Fruit fly (Drosophila melanogaster) whole organism, embryonic: ENCODE results near the gene CG1764.

Experiments
- Blimp-1 ChIP-seq: fragments of 200-800 bp; sonication (Bioruptor generic); optimal IDR thresholded peaks from 3 replicates; lab custom pipeline; 2018; ENCODE audit warnings: missing biosample characterization, missing genetic modification characterization, mild to moderate bottlenecking, moderate library complexity, missing genetic modification reagents
- Bteb2 ChIP-seq: fragments of 200-800 bp; sonication (Bioruptor generic); optimal IDR thresholded peaks from 2 replicates; lab custom pipeline; 2016; ENCODE audit warnings: missing biosample characterization, missing genetic modification characterization
- CG10209 ChIP-seq: fragments of 200-800 bp; sonication (Bioruptor generic); optimal IDR thresholded peaks from 3 replicates; lab custom pipeline; 2017; ENCODE audit warnings: missing biosample characterization, mild to moderate bottlenecking, missing genetic modification characterization, missing genetic modification reagents
- CG11504 ChIP-seq: fragments of 200-800 bp; sonication (Bioruptor generic); optimal IDR thresholded peaks from 3 replicates; lab custom pipeline; 2019; ENCODE audit warnings: missing biosample characterization, mild to moderate bottlenecking, missing genetic modification characterization, moderate library complexity
- CG11560 ChIP-seq: fragments of 200-800 bp; sonication (Bioruptor generic); IDR thresholded peaks from 3 replicates; pipeline ENCODE4 v1.3.6; 2022; ENCODE audit warnings: missing biosample characterization, missing genetic modification characterization
- CG12769 ChIP-seq: fragments of 200-800 bp; sonication (Bioruptor generic); optimal IDR thresholded peaks from 2 replicates; lab custom pipeline; 2019; ENCODE audit warnings: missing biosample characterization, mild to moderate bottlenecking, missing genetic modification characterization, moderate library complexity
- CG13287 ChIP-seq: fragments of 200-800 bp; sonication (Bioruptor generic); IDR thresholded peaks from 2 replicates; pipeline ENCODE4 v1.3.6; 2022; ENCODE audit warnings: missing biosample characterization, missing genetic modification characterization; ENCODE audit not compliant: partially characterized antibody
- CG15601 ChIP-seq: fragments of 200-800 bp; sonication (Bioruptor generic); optimal IDR thresholded peaks from 3 replicates; lab custom pipeline; 2019; ENCODE audit warnings: missing biosample characterization, mild to moderate bottlenecking, missing genetic modification characterization, moderate library complexity
- CG16779 ChIP-seq: fragments of 200-800 bp; sonication (Bioruptor generic); IDR thresholded peaks from 2 replicates; pipeline ENCODE4 v1.3.6; 2022; ENCODE audit warnings: missing biosample characterization, missing genetic modification characterization
- CG17385 ChIP-seq: fragments of 200-800 bp; sonication (Bioruptor generic); optimal IDR thresholded peaks from 3 replicates; lab custom pipeline; 2018; ENCODE audit warnings: missing biosample characterization, mild to moderate bottlenecking, missing genetic modification characterization
- CG17568 ChIP-seq: fragments of 200-800 bp; sonication (Bioruptor generic); optimal IDR thresholded peaks from 2 replicates; lab custom pipeline; 2018; ENCODE audit warnings: missing biosample characterization, mild to moderate bottlenecking, missing genetic modification characterization, moderate library complexity
- CG18262 ChIP-seq: fragments of 200-800 bp; optimal IDR thresholded peaks from 3 replicates; lab custom pipeline; 2019; ENCODE audit warnings: missing biosample characterization, mild to moderate bottlenecking, missing genetic modification characterization, moderate library complexity
- CG2116 ChIP-seq: fragments of 200-800 bp; sonication (Bioruptor generic); optimal IDR thresholded peaks from 3 replicates; lab custom pipeline; 2018; ENCODE audit warnings: missing biosample characterization, mild to moderate bottlenecking, missing genetic modification characterization
- CG2120 ChIP-seq: fragments of 200-800 bp; sonication (Bioruptor generic); optimal IDR thresholded peaks from 3 replicates; lab custom pipeline; 2016; ENCODE audit warnings: missing biosample characterization, missing genetic modification characterization
- CG3407 ChIP-seq: fragments of 200-800 bp; sonication (Bioruptor generic); optimal IDR thresholded peaks from 2 replicates; lab custom pipeline; 2018; ENCODE audit warnings: missing biosample characterization, mild to moderate bottlenecking, missing genetic modification characterization
- CG3726 ChIP-seq: fragments of 200-800 bp; sonication (Bioruptor generic); IDR thresholded peaks from 3 replicates; pipeline ENCODE4, ENCODE4 v1.3.6; 2022; ENCODE audit warnings: missing biosample characterization, missing genetic modification characterization
- CG42726 ChIP-seq: fragments of 200-800 bp; sonication (Bioruptor generic); IDR thresholded peaks from 2 replicates; pipeline ENCODE4 v1.3.6; 2022; ENCODE audit warnings: missing biosample characterization, missing genetic modification characterization; ENCODE audit not compliant: partially characterized antibody
- CG4360 ChIP-seq: fragments of 200-800 bp; sonication (Bioruptor generic); IDR thresholded peaks from 2 replicates; pipeline ENCODE4 v1.3.6; 2022; ENCODE audit warnings: missing biosample characterization, missing genetic modification characterization
- CG7928 ChIP-seq: fragments of 200-800 bp; sonication (Bioruptor generic); optimal IDR thresholded peaks from 2 replicates; lab custom pipeline; 2017; ENCODE audit warnings: missing biosample characterization, mild to moderate bottlenecking, missing genetic modification characterization
- Dp ChIP-seq: fragments of 200-800 bp; sonication (Bioruptor generic); optimal IDR thresholded peaks from 2 replicates; lab custom pipeline; 2018; ENCODE audit warnings: missing biosample characterization, mild to moderate bottlenecking, missing genetic modification characterization, moderate library complexity
- Gug ChIP-seq: fragments of 200-800 bp; sonication (Bioruptor generic); IDR thresholded peaks from 4 replicates; pipeline ENCODE4 v1.3.6; 2022; ENCODE audit warnings: missing biosample characterization, missing genetic modification characterization
- HLHmδ ChIP-seq: fragments of 200-800 bp; sonication (Bioruptor generic); optimal IDR thresholded peaks from 2 replicates; lab custom pipeline; 2018; ENCODE audit warnings: missing biosample characterization, mild to moderate bottlenecking, missing genetic modification characterization, moderate library complexity
- Hsf ChIP-seq: fragments of 200-800 bp; sonication (Bioruptor generic); optimal IDR thresholded peaks from 3 replicates; lab custom pipeline; 2016; ENCODE audit warnings: missing biosample characterization, missing genetic modification characterization
- Med ChIP-seq: fragments of 200-800 bp; sonication (Bioruptor generic); peaks from one replicate; lab custom pipeline; 2016; ENCODE audit warnings: missing biosample characterization, missing genetic modification characterization, mild to moderate bottlenecking, inconsistent platforms, moderate library complexity
- Meics ChIP-seq: fragments of 200-800 bp; sonication (Bioruptor generic); optimal IDR thresholded peaks from 2 replicates; lab custom pipeline; 2017; ENCODE audit warnings: missing biosample characterization, mild to moderate bottlenecking, missing genetic modification characterization
- NFAT ChIP-seq: fragments of 200-800 bp; sonication (Bioruptor generic); IDR thresholded peaks from 2 replicates; pipeline ENCODE4 v1.3.6; 2022; ENCODE audit warnings: missing biosample characterization, missing genetic modification characterization
- Oli ChIP-seq: fragments of 200-800 bp; sonication (Bioruptor generic); optimal IDR thresholded peaks from 2 replicates; lab custom pipeline; 2018; ENCODE audit warnings: missing biosample characterization, mild to moderate bottlenecking, missing genetic modification characterization, moderate library complexity
- Six4 ChIP-seq: fragments of 200-800 bp; sonication (Bioruptor generic); optimal IDR thresholded peaks from 2 replicates; lab custom pipeline; 2016; ENCODE audit warnings: missing biosample characterization, missing genetic modification characterization
- amos ChIP-seq: fragments of 200-800 bp; sonication (Bioruptor generic); IDR thresholded peaks from 2 replicates; pipeline ENCODE4 v1.3.6; 2022; ENCODE audit warnings: missing biosample characterization, missing genetic modification characterization; ENCODE audit not compliant: partially characterized antibody
- cas ChIP-seq: fragments of 200-800 bp; sonication (Bioruptor generic); IDR thresholded peaks from 2 replicates; pipeline ENCODE4 v1.3.6; 2022; ENCODE audit warnings: missing biosample characterization, missing genetic modification characterization
- chinmo ChIP-seq: fragments of 200-800 bp; sonication (Bioruptor generic); IDR thresholded peaks from 4 replicates; pipeline ENCODE4 v1.3.6; 2022; ENCODE audit warnings: missing biosample characterization, missing genetic modification characterization; ENCODE audit not compliant: partially characterized antibody
- ci ChIP-seq: fragments of 200-800 bp; sonication (Bioruptor generic); IDR thresholded peaks from 3 replicates; pipeline ENCODE4 v1.3.6; 2022; ENCODE audit warnings: missing biosample characterization, missing genetic modification characterization
- dati ChIP-seq: fragments of 200-800 bp; sonication (Bioruptor generic); IDR thresholded peaks from 2 replicates; pipeline ENCODE4 v1.3.6; 2022; ENCODE audit warnings: missing biosample characterization, missing genetic modification characterization
- eyg ChIP-seq: fragments of 200-800 bp; sonication (Bioruptor generic); optimal IDR thresholded peaks from 3 replicates; lab custom pipeline; 2016; ENCODE audit warnings: missing biosample characterization, missing genetic modification characterization
- her ChIP-seq: fragments of 200-800 bp; sonication (Bioruptor generic); optimal IDR thresholded peaks from 2 replicates; lab custom pipeline; 2016; ENCODE audit warnings: missing biosample characterization, missing genetic modification characterization
- kah ChIP-seq: fragments of 200-800 bp; sonication (Bioruptor generic); optimal IDR thresholded peaks from 2 replicates; lab custom pipeline; 2018; ENCODE audit warnings: missing biosample characterization, mild to moderate bottlenecking, missing genetic modification characterization
- lab ChIP-seq: fragments of 200-800 bp; sonication (Bioruptor generic); optimal IDR thresholded peaks from 3 replicates; lab custom pipeline; 2017; ENCODE audit warnings: missing biosample characterization, missing genetic modification characterization, mild to moderate bottlenecking, moderate library complexity, missing genetic modification reagents
- lola ChIP-seq, 3 experiments: fragments of >200 bp in 2 of 3; fragments of 200-800 bp in 1 of 3; sonication (Bioruptor generic) in 1 of 3; optimal IDR thresholded peaks; 2 replicates each; lab custom pipeline; 2017 to 2019; ENCODE audit warnings: missing biosample characterization in 3 of 3, missing genetic modification characterization in 3 of 3, mild to moderate bottlenecking in 1 of 3, moderate library complexity in 1 of 3
- luna ChIP-seq: fragments of 200-800 bp; sonication (Bioruptor generic); optimal IDR thresholded peaks from 2 replicates; lab custom pipeline; 2016; ENCODE audit warnings: missing biosample characterization, missing genetic modification characterization
- maf-S ChIP-seq: fragments of 200-800 bp; sonication (Bioruptor generic); optimal IDR thresholded peaks from 2 replicates; lab custom pipeline; 2016; ENCODE audit warnings: missing biosample characterization, missing genetic modification characterization
- nerfin-2 ChIP-seq: fragments of 200-800 bp; sonication (Bioruptor generic); IDR thresholded peaks from 2 replicates; pipeline ENCODE4 v1.3.6; 2022; ENCODE audit warnings: missing biosample characterization, missing genetic modification characterization; ENCODE audit not compliant: partially characterized antibody
- phol ChIP-seq: fragments of 200-800 bp; sonication (Bioruptor generic); optimal IDR thresholded peaks from 3 replicates; lab custom pipeline; 2018; ENCODE audit warnings: missing biosample characterization, mild to moderate bottlenecking, missing genetic modification characterization, moderate library complexity
- psq ChIP-seq: fragments of 200-800 bp; sonication (Bioruptor generic); optimal IDR thresholded peaks from 2 replicates; lab custom pipeline; 2017; ENCODE audit warnings: missing biosample characterization, missing genetic modification characterization
- sd ChIP-seq: fragments of 200-800 bp; sonication (Bioruptor generic); optimal IDR thresholded peaks from 3 replicates; lab custom pipeline; 2018; ENCODE audit warnings: missing biosample characterization, mild to moderate bottlenecking, missing genetic modification characterization, moderate library complexity
- sens ChIP-seq: fragments of 200-800 bp; sonication (Bioruptor generic); peaks from one replicate; lab custom pipeline; 2016; ENCODE audit warnings: missing biosample characterization, missing genetic modification characterization
- slbo ChIP-seq: fragments of 200-800 bp; sonication (Bioruptor generic); IDR thresholded peaks from 2 replicates; pipeline ENCODE4 v1.3.6; 2022; ENCODE audit warnings: missing biosample characterization, missing genetic modification characterization
- so ChIP-seq: fragments of 200-800 bp; sonication (Bioruptor generic); IDR thresholded peaks from 3 replicates; pipeline ENCODE4 v1.3.6; 2022; ENCODE audit warnings: missing biosample characterization, missing genetic modification characterization
- stc ChIP-seq: fragments of 200-800 bp; sonication (Bioruptor generic); IDR thresholded peaks from 2 replicates; pipeline ENCODE4 v1.3.6; 2022; ENCODE audit warnings: missing biosample characterization, missing genetic modification characterization
- tna ChIP-seq: fragments of 200-800 bp; sonication (Bioruptor generic); IDR thresholded peaks from 2 replicates; pipeline ENCODE4 v1.3.6; 2022; ENCODE audit warnings: missing biosample characterization, missing genetic modification characterization; ENCODE audit not compliant: partially characterized antibody
- toy ChIP-seq: fragments of 200-800 bp; sonication (Bioruptor generic); IDR thresholded peaks from 2 replicates; pipeline ENCODE4 v1.3.6; 2022; ENCODE audit warnings: missing biosample characterization, missing genetic modification characterization

The CG1764 gene

dm6 chrX:13278468-13278982, 23.7 kb downstream of the CG1764 start (continued):
- no peak for TF ChIP-seq Gug (GFP tag; lab: Robert Waterston, UW)
- peak; percentile 35 for TF ChIP-seq sd
- TF ChIP-seq CG3407 (GFP tag; lab: Kevin White, UChicago) = no peak
- no peak for TF ChIP-seq CG11504 (tag; lab: Kevin White, UChicago)
- TF ChIP-seq psq = no peak
- peak; percentile 53; the same call in 1 of the 3 replicates for TF ChIP-seq so (GFP tag; lab: Robert Waterston, UW)
- TF ChIP-seq luna (GFP tag; lab: Kevin White, UChicago) = no peak
- no peak for TF ChIP-seq dati (GFP tag; lab: Robert Waterston, UW)
- no peak for TF ChIP-seq phol (tag; lab: Kevin White, UChicago)
- peak; percentile 99 for TF ChIP-seq CG15601 (tag; lab: Kevin White, UChicago)
- no peak for TF ChIP-seq CG7928
- no peak for TF ChIP-seq Hsf (GFP tag; lab: Kevin White, UChicago)
- TF ChIP-seq slbo (GFP tag; lab: Robert Waterston, UW) = no peak
- peak; percentile 55 for TF ChIP-seq CG17385
- TF ChIP-seq Bteb2 (GFP tag; lab: Kevin White, UChicago) = no peak
- peak; percentile 11 for TF ChIP-seq HLHmδ
- no peak for TF ChIP-seq Six4 (GFP tag; lab: Kevin White, UChicago)
- TF ChIP-seq stc (GFP tag; lab: Robert Waterston, UW) = no peak
- peak; percentile 81 for TF ChIP-seq Blimp-1 (GFP tag; lab: Kevin White, UChicago)
- TF ChIP-seq NFAT = 0 out of 2 replicates have a peak, but pooled peaks have one; percentile 26
- no peak for TF ChIP-seq CG3726 (GFP tag; lab: Robert Waterston, UW)
- TF ChIP-seq CG4360 (GFP tag; lab: Robert Waterston, UW) = no peak
- no peak for TF ChIP-seq ci (GFP tag; lab: Robert Waterston, UW)
- TF ChIP-seq toy (GFP tag; lab: Robert Waterston, UW) = no peak
- TF ChIP-seq lola (GFP tag; optimal IDR thresholded peaks at IDR 0.05; lab: Kevin White, UChicago) = peak in 1 of 3 experiments; percentile 24
- no peak for TF ChIP-seq cas (GFP tag; lab: Robert Waterston, UW)
- no peak for TF ChIP-seq CG17568 (GFP tag; lab: Kevin White, UChicago)
- TF ChIP-seq kah (GFP tag; lab: Kevin White, UChicago) = no peak
- no peak for TF ChIP-seq chinmo
- TF ChIP-seq CG2116 (GFP tag; lab: Kevin White, UChicago) = no peak
- TF ChIP-seq CG10209 (GFP tag; lab: Kevin White, UChicago) = no peak
- no peak for TF ChIP-seq CG11560 (tag; lab: Robert Waterston, UW)
- no peak for TF ChIP-seq Meics (GFP tag; lab: Kevin White, UChicago)
- TF ChIP-seq tna (GFP tag; lab: Robert Waterston, UW) = no peak
- no peak for TF ChIP-seq CG42726
- TF ChIP-seq CG12769 (tag; lab: Kevin White, UChicago) = peak; percentile 4
- TF ChIP-seq CG13287 (GFP tag; lab: Robert Waterston, UW) = peak; percentile 14; the same call in 1 of the 2 replicates
- TF ChIP-seq eyg = no peak
- TF ChIP-seq amos (GFP tag; lab: Robert Waterston, UW) = no peak
- TF ChIP-seq sens (GFP tag; lab: Kevin White, UChicago) = no peak
- no peak for TF ChIP-seq her (GFP tag; lab: Kevin White, UChicago)
- TF ChIP-seq CG18262 (tag; lab: Kevin White, UChicago) = no peak
- TF ChIP-seq CG2120 (GFP tag; lab: Kevin White, UChicago) = no peak
- peak; percentile 6 for TF ChIP-seq lab (GFP tag; lab: Kevin White, UChicago)
- peak; percentile 55 for TF ChIP-seq Med (GFP tag; lab: Kevin White, UChicago)
- TF ChIP-seq CG16779 = no peak
- no peak for TF ChIP-seq Dp (GFP tag; lab: Kevin White, UChicago)
- TF ChIP-seq Oli (tag; lab: Kevin White, UChicago) = no peak
- TF ChIP-seq maf-S (GFP tag; lab: Kevin White, UChicago) = no peak
- no peak for TF ChIP-seq nerfin-2 (GFP tag; lab: Robert Waterston, UW)
